Worm (Caenorhabditis elegans): ENCODE measurements around the gene srxa-14.

DNA sequence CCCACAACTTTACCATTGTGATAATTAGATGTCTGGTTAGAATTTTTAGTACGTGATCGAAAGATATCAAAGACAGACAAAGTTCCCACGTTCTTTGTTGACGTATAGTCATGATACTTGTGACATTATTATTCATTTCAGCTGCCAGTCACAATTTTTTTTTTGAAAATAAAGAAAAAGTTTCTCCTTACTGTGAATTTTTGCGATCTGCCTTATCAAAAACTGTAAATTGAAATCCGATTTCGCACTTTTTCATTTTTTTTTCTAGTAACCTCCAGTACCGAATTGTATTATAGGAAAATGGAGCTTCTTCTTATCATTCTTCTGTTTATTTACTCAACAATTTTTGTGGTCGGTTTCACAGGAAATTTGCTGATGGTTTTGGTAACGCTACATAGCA lies 41.7 kb downstream of the srxa-14 start, which contains the start of gene srsx-35:
- peak in 1 of 2 experiments; percentile 10 for TF ChIP-seq unc-62 (GFP tag; optimal IDR thresholded peaks at IDR 0.05 in 1 of 2)
- no peak for TF ChIP-seq unc-62 (tag; optimal IDR thresholded peaks at IDR 0.05)
- TF ChIP-seq fkh-10 (GFP tag; optimal IDR thresholded peaks at IDR 0.05): no peak

Data from whole organism, L4 larva.